Worm (Caenorhabditis elegans): ENCODE results near the gene slc-17.8.
"Not testable (repeated sequence)": the region's sequence is repeated elsewhere in the genome, so short reads cannot be mapped to it uniquely, and the experiment has no call there.

slc-17.8 gene

ce11 chrV:8580961-8581360, 35.6 kb upstream of the slc-17.8 start, which contains the start of gene C10B5.1:
Gene C10B5.1, plus strand, starts transcription at chrV:8581261.
- TF ChIP-seq nhr-12 (tag; optimal IDR thresholded peaks at IDR 0.05) (no peak), pha-4 (tag; optimal IDR thresholded peaks at IDR 0.05) (no peak), mab-5 (tag; optimal IDR thresholded peaks at IDR 0.05) (no peak), drap-1 (GFP tag; optimal IDR thresholded peaks at IDR 0.05) (no peak), unc-62 (GFP tag; optimal IDR thresholded peaks at IDR 0.05) (no peak), mls-2 (tag; optimal IDR thresholded peaks at IDR 0.05) (no peak), blmp-1 (tag; optimal IDR thresholded peaks at IDR 0.05) (no peak), flh-1 (GFP tag; optimal IDR thresholded peaks at IDR 0.05) (no peak), ztf-11 (tag; optimal IDR thresholded peaks at IDR 0.05) (no peak), unc-120 (tag; optimal IDR thresholded peaks at IDR 0.05; ENCODE audit: poor library complexity, severe bottlenecking) (no peak), lin-13 (tag; optimal IDR thresholded peaks at IDR 0.05) (no peak), ceh-43 (GFP tag; optimal IDR thresholded peaks at IDR 0.05) (no peak), ces-1 (GFP tag; optimal IDR thresholded peaks at IDR 0.05) (no peak), mep-1 (tag; optimal IDR thresholded peaks at IDR 0.05) (no peak), nhr-28 (tag; optimal IDR thresholded peaks at IDR 0.05) (no peak), snpc-4 (tag; optimal IDR thresholded peaks at IDR 0.05) (no peak)

ce11 chrV:8574762-8575161, 29.4 kb upstream of the slc-17.8 start, which contains the start of gene F25G6.1:
Gene F25G6.1, plus strand, starts transcription at chrV:8575062.
- not testable (repeated sequence) for TF ChIP-seq unc-62 (GFP tag; optimal IDR thresholded peaks at IDR 0.05); lin-32 (GFP tag; optimal IDR thresholded peaks at IDR 0.05); nhr-76 (tag; optimal IDR thresholded peaks at IDR 0.05)

- TF ChIP-seq M03D4.4 (tag; optimal IDR thresholded peaks at IDR 0.05) (no peak), snpc-4 (tag; optimal IDR thresholded peaks at IDR 0.05) (no peak), drap-1 (GFP tag; optimal IDR thresholded peaks at IDR 0.05) (no peak), ceh-39 (tag; optimal IDR thresholded peaks at IDR 0.05) (no peak), bed-3 (GFP tag; optimal IDR thresholded peaks at IDR 0.05) (no peak), zip-8 (tag; optimal IDR thresholded peaks at IDR 0.05) (no peak), lin-13 (tag; optimal IDR thresholded peaks at IDR 0.05) (peak; percentile 45), hlh-1 (tag; optimal IDR thresholded peaks at IDR 0.05) (no peak), flh-1 (GFP tag; optimal IDR thresholded peaks at IDR 0.05) (no peak), sptf-1 (tag; optimal IDR thresholded peaks at IDR 0.05) (no peak), lsy-2 (tag; optimal IDR thresholded peaks at IDR 0.05) (peak; percentile 35), unc-39 (tag; optimal IDR thresholded peaks at IDR 0.05) (no peak), ces-1 (GFP tag; optimal IDR thresholded peaks at IDR 0.05) (no peak)
Measured at ce11 chrV:8569841-8570361, 24.5 kb upstream of the slc-17.8 start, which contains the start of the genes F25G6.9 and symk-1. Gene F25G6.9, minus strand, starts transcription at chrV:8570000. Gene symk-1, plus strand, starts transcription at chrV:8570311.

- TF ChIP-seq blmp-1 (tag; optimal IDR thresholded peaks at IDR 0.05), result no peak
- no peak for TF ChIP-seq elt-3 (tag; optimal IDR thresholded peaks at IDR 0.05)
- no peak for TF ChIP-seq nhr-2 (tag; optimal IDR thresholded peaks at IDR 0.05)
- TF ChIP-seq sptf-1 (tag; optimal IDR thresholded peaks at IDR 0.05), result no peak
- no peak for TF ChIP-seq nhr-28 (tag; optimal IDR thresholded peaks at IDR 0.05)
- no peak for TF ChIP-seq ceh-39 (tag; optimal IDR thresholded peaks at IDR 0.05)
- no peak for TF ChIP-seq mep-1 (tag; optimal IDR thresholded peaks at IDR 0.05)
- no peak for TF ChIP-seq pha-4 (tag; optimal IDR thresholded peaks at IDR 0.05)
- TF ChIP-seq nhr-237 (tag; optimal IDR thresholded peaks at IDR 0.05), result no peak
- no peak for TF ChIP-seq M03D4.4 (tag; optimal IDR thresholded peaks at IDR 0.05)
- TF ChIP-seq bed-3 (GFP tag; optimal IDR thresholded peaks at IDR 0.05), result no peak
- no peak for TF ChIP-seq unc-120 (tag; optimal IDR thresholded peaks at IDR 0.05; ENCODE audit: poor library complexity, severe bottlenecking)
- TF ChIP-seq ham-2 (GFP tag; optimal IDR thresholded peaks at IDR 0.05), result no peak
Measured at ce11 chrV:8569172-8569571, 23.8 kb upstream of the slc-17.8 start.

- no peak for TF ChIP-seq nhr-2 (tag; optimal IDR thresholded peaks at IDR 0.05)
- no peak for TF ChIP-seq unc-120 (tag; optimal IDR thresholded peaks at IDR 0.05; ENCODE audit: poor library complexity, severe bottlenecking)
- TF ChIP-seq blmp-1 (tag; optimal IDR thresholded peaks at IDR 0.05), result no peak
- TF ChIP-seq ceh-83 (GFP tag; optimal IDR thresholded peaks at IDR 0.05), result no peak
- TF ChIP-seq bed-3 (GFP tag; optimal IDR thresholded peaks at IDR 0.05), result no peak
Measured at ce11 chrV:8565075-8565474, 19.7 kb upstream of the slc-17.8 start, which contains the start of gene F25G6.8. Gene F25G6.8, minus strand, starts transcription at chrV:8565175.
